Worm (Caenorhabditis elegans): Measurements from ENCODE around the gene F53F8.4.
"Not testable (repeated sequence)": the region's sequence is repeated elsewhere in the genome, so short reads cannot be mapped to it uniquely, and the experiment has no call there.

DNA sequence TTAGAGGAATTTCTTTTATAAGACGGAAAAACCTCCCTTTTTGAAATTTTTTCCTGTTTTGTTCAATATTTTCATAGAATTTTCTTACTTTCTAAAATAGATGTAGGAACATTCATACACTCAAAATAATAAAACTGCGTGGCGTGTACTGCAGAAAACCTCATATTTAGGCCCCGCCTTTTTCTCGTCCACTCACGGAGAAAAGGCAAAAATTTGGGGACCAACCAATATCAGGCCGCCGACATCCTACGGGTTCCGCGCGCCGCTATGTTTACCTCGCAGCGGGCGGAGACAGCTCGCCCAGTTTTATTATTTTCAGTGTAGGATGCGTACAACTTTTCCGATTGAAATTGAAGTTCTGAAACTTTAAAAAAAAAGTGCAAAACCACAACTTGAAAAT lies 7.4 kb upstream of the F53F8.4 start:
- peak; percentile 85 for TF ChIP-seq snpc-4 (tag; optimal IDR thresholded peaks at IDR 0.05)
- TF ChIP-seq nhr-237 (tag; optimal IDR thresholded peaks at IDR 0.05); fos-1 (tag; optimal IDR thresholded peaks at IDR 0.05); unc-62 (GFP tag; optimal IDR thresholded peaks at IDR 0.05); R02D3.7 (tag; optimal IDR thresholded peaks at IDR 0.05); Y55F3AM.14 (GFP tag; optimal IDR thresholded peaks at IDR 0.05); crh-2 (tag; optimal IDR thresholded peaks at IDR 0.05); ztf-4 (tag; optimal IDR thresholded peaks at IDR 0.05); ceh-82 (tag; optimal IDR thresholded peaks at IDR 0.05); unc-39 (tag; optimal IDR thresholded peaks at IDR 0.05); elt-3 (tag; optimal IDR thresholded peaks at IDR 0.05); ZK546.5 (tag; optimal IDR thresholded peaks at IDR 0.05): not testable (repeated sequence)
